Worm (Caenorhabditis elegans) whole organism, L1 larva: ENCODE data around the gene T16A1.5.

Experiments used
- C16A3.4 ChIP-seq: fragments of 150-350 bp; optimal IDR thresholded peaks from 2 replicates; lab custom pipeline; 2014; ENCODE audit warnings: missing biosample characterization, missing genetic modification characterization
- Y116A8C.19 ChIP-seq: sonication (generic microtip); optimal IDR thresholded peaks from 2 replicates; lab custom pipeline; 2016; ENCODE audit warnings: missing compliant biosample characterization, missing genetic modification characterization, borderline replicate concordance
- aha-1 ChIP-seq: fragments of 150-350 bp; optimal IDR thresholded peaks from 2 replicates; lab custom pipeline; 2014; ENCODE audit warnings: missing biosample characterization, missing genetic modification characterization
- alr-1 ChIP-seq: fragments of 200-800 bp; sonication (Bioruptor generic); optimal IDR thresholded peaks from 2 replicates; lab custom pipeline; 2018; ENCODE audit warnings: borderline replicate concordance, mild to moderate bottlenecking, missing genetic modification characterization, missing compliant biosample characterization
- aly-2 ChIP-seq: fragments of 150-350 bp; optimal IDR thresholded peaks from 2 replicates; lab custom pipeline; 2014; ENCODE audit warnings: missing biosample characterization, missing genetic modification characterization
- ama-1 ChIP-seq: fragments of 150-350 bp; optimal IDR thresholded peaks from 2 replicates; lab custom pipeline; 2014
- blmp-1 ChIP-seq: fragments of 150-350 bp; optimal IDR thresholded peaks from 2 replicates; lab custom pipeline; 2014; ENCODE audit warnings: missing biosample characterization, missing genetic modification characterization
- ceh-63 ChIP-seq: fragments of 200-800 bp; sonication (Bioruptor generic); optimal IDR thresholded peaks from 2 replicates; lab custom pipeline; 2018; ENCODE audit warnings: mild to moderate bottlenecking, missing genetic modification characterization, missing compliant biosample characterization
- ceh-8 ChIP-seq: fragments of 200-800 bp; sonication (Bioruptor generic); optimal IDR thresholded peaks from 2 replicates; lab custom pipeline; 2018; ENCODE audit warnings: mild to moderate bottlenecking, missing genetic modification characterization, moderate library complexity, missing compliant biosample characterization
- ceh-88 ChIP-seq: fragments of 200-800 bp; sonication (Bioruptor generic); IDR thresholded peaks from 2 replicates; pipeline ENCODE4 v1.3.6; 2022; ENCODE audit warnings: missing genetic modification characterization, missing compliant biosample characterization
- efl-1 ChIP-seq, 4 experiments: fragments of 150-350 bp; optimal IDR thresholded peaks in 3 of 4; peaks in 1 of 4; 1 replicate in 1 of 4; 2 replicates in 3 of 4; lab custom pipeline; 2014; ENCODE audit warnings: missing biosample characterization in 2 of 4, missing genetic modification characterization in 2 of 4, missing genetic modification reagents in 2 of 4
- efl-3 ChIP-seq: fragments of 200-800 bp; sonication (Bioruptor generic); optimal IDR thresholded peaks from 2 replicates; lab custom pipeline; 2018; ENCODE audit warnings: mild to moderate bottlenecking, missing genetic modification characterization, missing compliant biosample characterization
- egl-27 ChIP-seq, 2 experiments: fragments of 150-350 bp in 1 of 2; sonication (generic microtip); optimal IDR thresholded peaks; 3 replicates each; lab custom pipeline; 2017 to 2018; ENCODE audit warnings: missing biosample characterization in 2 of 2, missing genetic modification characterization in 2 of 2, missing genetic modification reagents in 2 of 2
- elt-3 ChIP-seq, 6 experiments: fragments of 150-350 bp in 1 of 6; sonication (generic microtip); optimal IDR thresholded peaks; 2 replicates each; lab custom pipeline; 2017 to 2018; ENCODE audit warnings: missing biosample characterization in 6 of 6, missing genetic modification characterization in 6 of 6, inconsistent platforms in 1 of 6
- fkh-4 ChIP-seq: sonication (generic microtip); optimal IDR thresholded peaks from 2 replicates; lab custom pipeline; 2016; ENCODE audit warnings: missing compliant biosample characterization, missing genetic modification characterization, borderline replicate concordance
- fkh-8 ChIP-seq: sonication (generic microtip); optimal IDR thresholded peaks from 2 replicates; lab custom pipeline; 2016; ENCODE audit warnings: mild to moderate bottlenecking, missing genetic modification characterization, missing compliant biosample characterization
- hlh-4 ChIP-seq: sonication (generic microtip); optimal IDR thresholded peaks from 2 replicates; lab custom pipeline; 2016; ENCODE audit warnings: mild to moderate bottlenecking, missing genetic modification characterization, missing compliant biosample characterization
- hpl-2 ChIP-seq: fragments of 150-350 bp; optimal IDR thresholded peaks from 2 replicates; lab custom pipeline; 2014; ENCODE audit warnings: missing biosample characterization, missing genetic modification reagents, missing genetic modification characterization
- irx-1 ChIP-seq: sonication (generic microtip); optimal IDR thresholded peaks from 2 replicates; lab custom pipeline; 2016; ENCODE audit warnings: missing genetic modification characterization, missing compliant biosample characterization
- isw-1 ChIP-seq: fragments of 200-800 bp; sonication (Bioruptor generic); IDR thresholded peaks from 2 replicates; pipeline ENCODE4 v1.3.6; 2022; ENCODE audit warnings: missing genetic modification characterization, missing compliant biosample characterization
- jun-1 ChIP-seq: fragments of 150-350 bp; optimal IDR thresholded peaks from 2 replicates; lab custom pipeline; 2014; ENCODE audit warnings: missing biosample characterization, missing genetic modification reagents, missing genetic modification characterization
- lin-13 ChIP-seq: fragments of 150-350 bp; optimal IDR thresholded peaks from 2 replicates; lab custom pipeline; 2014; ENCODE audit warnings: missing biosample characterization, missing genetic modification reagents, missing genetic modification characterization
- lin-15B ChIP-seq: fragments of 150-350 bp; sonication (generic microtip); optimal IDR thresholded peaks from 3 replicates; lab custom pipeline; 2014; ENCODE audit warnings: missing biosample characterization, missing genetic modification characterization
- lin-35 ChIP-seq, 2 experiments: fragments of 150-350 bp; optimal IDR thresholded peaks; 2 replicates each; lab custom pipeline; 2014; ENCODE audit warnings: missing biosample characterization in 2 of 2, missing genetic modification characterization in 2 of 2, missing genetic modification reagents in 2 of 2
- lin-39 ChIP-seq: fragments of 150-350 bp; optimal IDR thresholded peaks from 2 replicates; lab custom pipeline; 2014; ENCODE audit warnings: missing biosample characterization, missing genetic modification reagents, missing genetic modification characterization
- lir-3 ChIP-seq: sonication (generic microtip); optimal IDR thresholded peaks from 2 replicates; lab custom pipeline; 2016; ENCODE audit warnings: mild to moderate bottlenecking, missing genetic modification characterization, moderate library complexity, missing compliant biosample characterization; ENCODE audit not compliant: poor library complexity
- lsy-2 ChIP-seq, 2 experiments: fragments of 150-350 bp; optimal IDR thresholded peaks; 2 replicates each; lab custom pipeline; 2014; ENCODE audit warnings: missing biosample characterization in 2 of 2, missing genetic modification characterization in 2 of 2
- mab-9 ChIP-seq: fragments of 200-800 bp; sonication (Bioruptor generic); IDR thresholded peaks from 2 replicates; pipeline ENCODE4 v1.3.6; 2022; ENCODE audit warnings: missing genetic modification reagents, missing genetic modification characterization, missing compliant biosample characterization
- mdl-1 ChIP-seq, 2 experiments: fragments of 150-350 bp; optimal IDR thresholded peaks; 2 replicates each; lab custom pipeline; 2014 to 2017; ENCODE audit warnings: missing biosample characterization in 2 of 2, missing genetic modification characterization in 2 of 2, inconsistent platforms in 1 of 2
- mep-1 ChIP-seq: fragments of 150-350 bp; optimal IDR thresholded peaks from 2 replicates; lab custom pipeline; 2014; ENCODE audit warnings: missing biosample characterization, missing genetic modification characterization
- nhr-11 ChIP-seq: fragments of 150-350 bp; optimal IDR thresholded peaks from 2 replicates; lab custom pipeline; 2014; ENCODE audit warnings: missing biosample characterization, missing genetic modification characterization
- nhr-12 ChIP-seq: sonication (generic microtip); optimal IDR thresholded peaks from 2 replicates; lab custom pipeline; 2017; ENCODE audit warnings: missing biosample characterization, missing genetic modification characterization
- nhr-19 ChIP-seq: fragments of 200-800 bp; sonication (Bioruptor generic); conservative IDR thresholded peaks from 2 replicates; pipeline ENCODE4 v1.3.6; 2022; ENCODE audit warnings: missing genetic modification characterization, missing compliant biosample characterization
- nhr-20 ChIP-seq: sonication (generic microtip); optimal IDR thresholded peaks from 2 replicates; lab custom pipeline; 2016; ENCODE audit warnings: mild to moderate bottlenecking, missing genetic modification characterization, missing compliant biosample characterization
- nhr-28 ChIP-seq: fragments of 150-350 bp; optimal IDR thresholded peaks from 2 replicates; lab custom pipeline; 2014; ENCODE audit warnings: missing biosample characterization, missing genetic modification characterization
- nhr-47 ChIP-seq: sonication (generic microtip); optimal IDR thresholded peaks from 2 replicates; lab custom pipeline; 2016; ENCODE audit warnings: mild to moderate bottlenecking, missing genetic modification characterization, moderate library complexity, missing compliant biosample characterization
- nhr-71 ChIP-seq: sonication (generic microtip); optimal IDR thresholded peaks from 2 replicates; lab custom pipeline; 2016; ENCODE audit warnings: mild to moderate bottlenecking, missing genetic modification characterization, moderate library complexity, missing compliant biosample characterization
- nhr-77 ChIP-seq: fragments of 150-350 bp; optimal IDR thresholded peaks from 2 replicates; lab custom pipeline; 2014; ENCODE audit warnings: missing biosample characterization, missing genetic modification characterization
- nhr-84 ChIP-seq: sonication (generic microtip); optimal IDR thresholded peaks from 2 replicates; lab custom pipeline; 2017; ENCODE audit warnings: missing biosample characterization, missing genetic modification characterization
- nhr-85 ChIP-seq: sonication (generic microtip); peaks from one replicate; lab custom pipeline; 2016; ENCODE audit warnings: missing genetic modification characterization, inconsistent platforms, missing compliant biosample characterization
- nhr-90 ChIP-seq: sonication (generic microtip); optimal IDR thresholded peaks from 2 replicates; lab custom pipeline; 2016; ENCODE audit warnings: mild to moderate bottlenecking, missing genetic modification characterization, missing compliant biosample characterization; ENCODE audit not compliant: poor library complexity
- rnt-1 ChIP-seq: sonication (generic microtip); optimal IDR thresholded peaks from 2 replicates; lab custom pipeline; 2016; ENCODE audit warnings: mild to moderate bottlenecking, missing genetic modification characterization, moderate library complexity, missing compliant biosample characterization
- skn-1 ChIP-seq: fragments of 150-350 bp; optimal IDR thresholded peaks from 2 replicates; lab custom pipeline; 2014; ENCODE audit warnings: missing biosample characterization, missing genetic modification characterization
- snpc-4 ChIP-seq: fragments of 150-350 bp; optimal IDR thresholded peaks from 2 replicates; lab custom pipeline; 2014; ENCODE audit warnings: missing biosample characterization, missing genetic modification characterization
- snu-23 ChIP-seq: sonication (generic microtip); optimal IDR thresholded peaks from 2 replicates; lab custom pipeline; 2016; ENCODE audit warnings: missing genetic modification characterization, missing compliant biosample characterization
- sptf-1 ChIP-seq: fragments of 150-350 bp; optimal IDR thresholded peaks from 2 replicates; lab custom pipeline; 2014; ENCODE audit warnings: missing biosample characterization, missing genetic modification characterization
- sup-37 ChIP-seq: fragments of 200-800 bp; sonication (Bioruptor generic); optimal IDR thresholded peaks from 2 replicates; lab custom pipeline; 2018; ENCODE audit warnings: mild to moderate bottlenecking, missing genetic modification characterization, missing compliant biosample characterization
- swsn-7 ChIP-seq: sonication (generic microtip); optimal IDR thresholded peaks from 2 replicates; lab custom pipeline; 2016; ENCODE audit warnings: missing genetic modification characterization, missing compliant biosample characterization
- tbx-2 ChIP-seq: sonication (generic microtip); optimal IDR thresholded peaks from 2 replicates; lab custom pipeline; 2016; ENCODE audit warnings: missing genetic modification characterization, missing compliant biosample characterization
- unc-30 ChIP-seq: sonication (generic microtip); optimal IDR thresholded peaks from 2 replicates; lab custom pipeline; 2017; ENCODE audit warnings: missing biosample characterization, missing genetic modification characterization
- unc-62 ChIP-seq: fragments of 150-350 bp; optimal IDR thresholded peaks from 2 replicates; lab custom pipeline; 2014; ENCODE audit warnings: missing biosample characterization, missing genetic modification reagents, missing genetic modification characterization
- xbp-1 ChIP-seq: sonication (generic microtip); optimal IDR thresholded peaks from 2 replicates; lab custom pipeline; 2016; ENCODE audit warnings: missing genetic modification characterization, missing compliant biosample characterization
- zag-1 ChIP-seq: fragments of 150-350 bp; optimal IDR thresholded peaks from 2 replicates; lab custom pipeline; 2014; ENCODE audit warnings: missing biosample characterization, missing genetic modification characterization
- ztf-11 ChIP-seq, 2 experiments: sonication (generic microtip); optimal IDR thresholded peaks; 2 replicates each; lab custom pipeline; 2016 to 2017; ENCODE audit warnings: missing genetic modification characterization in 2 of 2, missing biosample characterization in 1 of 2, missing compliant biosample characterization in 1 of 2

The T16A1.5 gene

DNA sequence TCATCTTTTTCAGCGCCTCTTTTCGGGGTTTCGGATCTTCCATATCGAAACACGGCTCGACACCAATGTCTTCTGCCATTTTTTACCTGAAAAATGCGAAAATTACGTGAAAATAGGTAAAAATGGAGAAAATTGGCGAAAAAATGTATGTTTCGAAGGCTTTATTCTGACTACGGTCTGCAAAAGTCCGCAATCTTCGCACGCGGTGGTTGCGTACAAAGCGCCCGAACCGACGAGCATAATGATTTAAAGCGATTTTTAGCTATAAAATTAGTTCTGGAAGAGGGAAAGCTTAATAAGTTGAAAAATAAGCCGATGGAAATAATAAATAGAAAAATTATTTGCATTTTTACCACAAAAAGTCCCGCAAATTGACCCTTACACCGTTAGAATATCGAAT lies 24.6 kb downstream of the T16A1.5 start, which contains the start of gene F07E5.5:
Gene F07E5.5 (minus strand): TSS at position 86 of the 400 bp plus-strand sequence.
- no peak for TF ChIP-seq nhr-20 (tag; lab: Kevin White, UChicago)
- TF ChIP-seq nhr-19 (GFP tag; lab: Robert Waterston, UW), result peak; percentile 49
- no peak for TF ChIP-seq nhr-47 (tag; lab: Kevin White, UChicago)
- TF ChIP-seq ztf-11 (tag; optimal IDR thresholded peaks at IDR 0.05; lab: Kevin White, UChicago), result no peak
- TF ChIP-seq efl-3 (GFP tag; lab: Kevin White, UChicago), result no peak
- no peak for TF ChIP-seq jun-1 (tag; lab: Kevin White, UChicago)
- no peak for TF ChIP-seq nhr-12
- TF ChIP-seq aha-1 (tag; lab: Kevin White, UChicago), result no peak
- TF ChIP-seq unc-30, result no peak
- TF ChIP-seq swsn-7 (tag; lab: Kevin White, UChicago), result peak; percentile 51
- TF ChIP-seq ceh-8 (GFP tag; lab: Kevin White, UChicago), result no peak
- peak; percentile 75 to 78 for TF ChIP-seq efl-1 (optimal IDR thresholded peaks at IDR 0.05; lab: Kevin White, UChicago)
- peak; percentile 75 to 97 for TF ChIP-seq efl-1 (GFP tag; optimal IDR thresholded peaks at IDR 0.05 in 1 of 2; lab: Kevin White, UChicago)
- no peak for TF ChIP-seq ama-1 (lab: Kevin White, UChicago)
- TF ChIP-seq egl-27 (tag; optimal IDR thresholded peaks at IDR 0.05; lab: Kevin White, UChicago), result no peak
- TF ChIP-seq ceh-63 (GFP tag; lab: Kevin White, UChicago), result no peak
- TF ChIP-seq rnt-1, result no peak
- peak; percentile 25 for TF ChIP-seq isw-1 (GFP tag; lab: Robert Waterston, UW)
- peak; percentile 14 for TF ChIP-seq nhr-11 (tag; lab: Kevin White, UChicago)
- TF ChIP-seq aly-2 (tag; lab: Kevin White, UChicago), result no peak
- TF ChIP-seq nhr-28, result no peak
- no peak for TF ChIP-seq alr-1 (tag; lab: Kevin White, UChicago)
- TF ChIP-seq sptf-1 (tag; lab: Kevin White, UChicago), result no peak
- TF ChIP-seq nhr-77 (tag; lab: Kevin White, UChicago), result no peak
- no peak for TF ChIP-seq sup-37 (GFP tag; lab: Kevin White, UChicago)
- TF ChIP-seq nhr-71 (tag; lab: Kevin White, UChicago), result no peak
- no peak for TF ChIP-seq hlh-4 (tag; lab: Kevin White, UChicago)
- TF ChIP-seq xbp-1, result peak; percentile 45
- TF ChIP-seq lin-13, result peak; percentile 4
- TF ChIP-seq blmp-1 (tag; lab: Kevin White, UChicago), result peak; percentile 13
- no peak for TF ChIP-seq hpl-2 (GFP tag; lab: Kevin White, UChicago)
- no peak for TF ChIP-seq Y116A8C.19 (tag; lab: Kevin White, UChicago)
- TF ChIP-seq nhr-90 (tag; lab: Kevin White, UChicago), result no peak
- no peak for TF ChIP-seq irx-1 (tag; lab: Kevin White, UChicago)
- TF ChIP-seq lir-3 (tag; lab: Kevin White, UChicago), result no peak
- peak in 1 of 2 experiments; percentile 14 for TF ChIP-seq mdl-1 (tag; optimal IDR thresholded peaks at IDR 0.05; lab: Kevin White, UChicago)
- no peak for TF ChIP-seq mab-9 (GFP tag; lab: Robert Waterston, UW)
- peak; percentile 46 for TF ChIP-seq C16A3.4 (tag; lab: Kevin White, UChicago)
- peak; percentile 23 for TF ChIP-seq snpc-4 (tag; lab: Kevin White, UChicago)
- TF ChIP-seq lsy-2 (tag; optimal IDR thresholded peaks at IDR 0.05; lab: Kevin White, UChicago), result peak; percentile 96 to 98
- no peak for TF ChIP-seq nhr-84 (tag; lab: Kevin White, UChicago)
- TF ChIP-seq unc-62 (GFP tag; lab: Kevin White, UChicago), result no peak
- TF ChIP-seq nhr-85, result peak; percentile 68
- TF ChIP-seq fkh-8, result peak; percentile 43
- TF ChIP-seq lin-39 (tag; lab: Kevin White, UChicago), result peak; percentile 5
- TF ChIP-seq ceh-88 (GFP tag; lab: Robert Waterston, UW), result no peak
- TF ChIP-seq mep-1, result peak; percentile 77
- no peak for TF ChIP-seq snu-23 (GFP tag; lab: Kevin White, UChicago)
- TF ChIP-seq skn-1 (tag; lab: Kevin White, UChicago), result peak; percentile 55
- peak; percentile 61 to 77 for TF ChIP-seq lin-35 (GFP tag; optimal IDR thresholded peaks at IDR 0.05; lab: Kevin White, UChicago)
- TF ChIP-seq elt-3 (tag; optimal IDR thresholded peaks at IDR 0.05; lab: Kevin White, UChicago), result no peak
- peak; percentile 41 for TF ChIP-seq lin-15B
- TF ChIP-seq tbx-2 (tag; lab: Kevin White, UChicago), result no peak
- no peak for TF ChIP-seq fkh-4 (tag; lab: Kevin White, UChicago)
- TF ChIP-seq zag-1 (tag; lab: Kevin White, UChicago), result no peak
